Worm (Caenorhabditis elegans): Measurements from ENCODE around the gene C49G7.13.

- no peak for TF ChIP-seq nhr-237 (tag; optimal IDR thresholded peaks at IDR 0.05)
- TF ChIP-seq ceh-82 (tag; optimal IDR thresholded peaks at IDR 0.05), result no peak
- no peak for TF ChIP-seq nhr-28 (tag; optimal IDR thresholded peaks at IDR 0.05)
- TF ChIP-seq pqm-1 (tag; optimal IDR thresholded peaks at IDR 0.05), result no peak
- TF ChIP-seq pha-4 (tag; optimal IDR thresholded peaks at IDR 0.05), result no peak
- no peak for TF ChIP-seq unc-39 (tag; optimal IDR thresholded peaks at IDR 0.05)
- no peak for TF ChIP-seq ZK546.5 (tag; optimal IDR thresholded peaks at IDR 0.05)
- no peak for TF ChIP-seq ama-1 (optimal IDR thresholded peaks at IDR 0.05)
- no peak for TF ChIP-seq elt-3 (tag; optimal IDR thresholded peaks at IDR 0.05)
- no peak for TF ChIP-seq jun-1 (tag; optimal IDR thresholded peaks at IDR 0.05)
Observed at ce11 chrV:4022309-4022708, 13.6 kb upstream of the C49G7.13 start, which contains the start of gene cyp-35A3.
